Worm (Caenorhabditis elegans) whole organism, late embryonic: ENCODE data around the gene nhr-152.

Experiments used
- C08G9.2 ChIP-seq: sonication (generic microtip); optimal IDR thresholded peaks from 2 replicates; lab custom pipeline; 2016; ENCODE audit warnings: mild to moderate bottlenecking, missing genetic modification characterization, moderate library complexity, missing compliant biosample characterization
- C38D4.7 ChIP-seq: fragments of 200-800 bp; sonication (Bioruptor generic); optimal IDR thresholded peaks from 2 replicates; lab custom pipeline; 2018; ENCODE audit warnings: mild to moderate bottlenecking, missing genetic modification characterization, moderate library complexity, missing compliant biosample characterization
- F13H6.1 ChIP-seq: sonication (generic microtip); optimal IDR thresholded peaks from 2 replicates; lab custom pipeline; 2016; ENCODE audit warnings: missing genetic modification characterization, missing compliant biosample characterization
- Y22D7AL.16 ChIP-seq: sonication (generic microtip); optimal IDR thresholded peaks from 2 replicates; lab custom pipeline; 2016; ENCODE audit warnings: missing genetic modification characterization, missing compliant biosample characterization
- ahr-1 ChIP-seq: sonication (generic microtip); optimal IDR thresholded peaks from 2 replicates; lab custom pipeline; 2016; ENCODE audit warnings: missing genetic modification characterization, missing compliant biosample characterization
- ceh-14 ChIP-seq: sonication (generic microtip); optimal IDR thresholded peaks from 2 replicates; lab custom pipeline; 2016; ENCODE audit warnings: missing genotype, missing genetic modification characterization, missing compliant biosample characterization
- ceh-2 ChIP-seq: sonication (generic microtip); optimal IDR thresholded peaks from 2 replicates; lab custom pipeline; 2016; ENCODE audit warnings: missing genotype, missing genetic modification characterization, missing compliant biosample characterization
- ceh-31 ChIP-seq: sonication (generic microtip); optimal IDR thresholded peaks from 2 replicates; lab custom pipeline; 2016; ENCODE audit warnings: missing genetic modification characterization, missing compliant biosample characterization
- ceh-6 ChIP-seq: fragments of 200-800 bp; sonication (Bioruptor generic); optimal IDR thresholded peaks from 2 replicates; lab custom pipeline; 2018; ENCODE audit warnings: mild to moderate bottlenecking, missing genetic modification characterization, missing compliant biosample characterization
- elt-4 ChIP-seq: sonication (generic microtip); optimal IDR thresholded peaks from 2 replicates; lab custom pipeline; 2016; ENCODE audit warnings: missing genetic modification characterization, missing compliant biosample characterization
- fax-1 ChIP-seq: sonication (generic microtip); optimal IDR thresholded peaks from 2 replicates; lab custom pipeline; 2016; ENCODE audit warnings: missing genotype, missing genetic modification characterization, missing compliant biosample characterization
- lim-6 ChIP-seq: sonication (generic microtip); optimal IDR thresholded peaks from 2 replicates; lab custom pipeline; 2016; ENCODE audit warnings: missing genetic modification characterization, missing compliant biosample characterization
- lin-11 ChIP-seq: fragments of 200-800 bp; sonication (Bioruptor generic); optimal IDR thresholded peaks from 2 replicates; lab custom pipeline; 2018; ENCODE audit warnings: mild to moderate bottlenecking, missing genetic modification characterization, missing compliant biosample characterization
- pat-9 ChIP-seq: fragments of 200-800 bp; sonication (Bioruptor generic); optimal IDR thresholded peaks from 2 replicates; lab custom pipeline; 2018; ENCODE audit warnings: mild to moderate bottlenecking, missing genetic modification characterization, moderate library complexity, missing compliant biosample characterization
- pqm-1 ChIP-seq: sonication (generic microtip); optimal IDR thresholded peaks from 2 replicates; lab custom pipeline; 2016; ENCODE audit warnings: missing genetic modification characterization, missing compliant biosample characterization
- ttx-3 ChIP-seq: sonication (generic microtip); optimal IDR thresholded peaks from 2 replicates; lab custom pipeline; 2016; ENCODE audit warnings: missing genetic modification reagents, missing genetic modification characterization, missing compliant biosample characterization

The nhr-152 gene

DNA sequence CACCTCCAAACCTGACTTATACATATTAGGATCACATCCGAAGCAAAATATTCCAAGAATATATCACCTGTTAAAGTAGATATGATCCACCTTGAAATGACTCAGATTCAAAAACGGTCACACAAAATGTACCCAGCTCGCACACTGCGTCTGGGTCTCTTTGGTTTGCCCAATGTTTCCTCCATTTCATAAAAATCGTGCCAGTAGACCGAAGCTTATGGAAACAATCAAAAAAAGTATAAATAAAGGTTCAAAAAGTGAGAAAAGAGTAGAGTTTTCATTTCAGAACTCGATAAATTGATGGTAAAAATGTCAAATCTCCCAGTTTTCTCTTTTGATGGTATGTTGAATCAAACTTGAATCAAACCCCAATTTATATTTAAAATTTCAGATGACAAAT, 51.6 kb downstream of the nhr-152 start, which contains the start of gene srr-9:
Gene srr-9 (plus strand): TSS at position 301 of the 400 bp plus-strand sequence.
- TF ChIP-seq fax-1 (tag; lab: Kevin White, UChicago) (no peak), ceh-2 (tag; lab: Kevin White, UChicago) (no peak), C08G9.2 (tag; lab: Kevin White, UChicago) (no peak), ahr-1 (tag; lab: Kevin White, UChicago) (no peak), lin-11 (tag; lab: Kevin White, UChicago) (no peak), C38D4.7 (GFP tag; lab: Kevin White, UChicago) (no peak), lim-6 (no peak), Y22D7AL.16 (tag; lab: Kevin White, UChicago) (no peak), F13H6.1 (tag; lab: Kevin White, UChicago) (no peak), ceh-14 (no peak), ttx-3 (no peak), elt-4 (no peak), pqm-1 (tag; lab: Kevin White, UChicago) (no peak), ceh-6 (GFP tag; lab: Kevin White, UChicago) (no peak), ceh-31 (tag; lab: Kevin White, UChicago) (no peak), pat-9 (tag; lab: Kevin White, UChicago) (no peak)
- TF ChIP-seq, all 69 proteins: peak for 0
